Worm (Caenorhabditis elegans) whole organism, late embryonic: ENCODE measurements around the gene metr-1.

Source experiments
- C08G9.2 ChIP-seq: sonication (generic microtip); optimal IDR thresholded peaks from 2 replicates; lab custom pipeline; 2016; ENCODE audit warnings: mild to moderate bottlenecking, missing genetic modification characterization, moderate library complexity, missing compliant biosample characterization
- T23F11.4 ChIP-seq: fragments of 200-800 bp; sonication (Bioruptor generic); optimal IDR thresholded peaks from 2 replicates; lab custom pipeline; 2018; ENCODE audit warnings: mild to moderate bottlenecking, missing genetic modification characterization, missing compliant biosample characterization
- ceh-18 ChIP-seq: sonication (generic microtip); optimal IDR thresholded peaks from 2 replicates; lab custom pipeline; 2016; ENCODE audit warnings: missing genetic modification characterization, missing compliant biosample characterization
- ceh-2 ChIP-seq: sonication (generic microtip); optimal IDR thresholded peaks from 2 replicates; lab custom pipeline; 2016; ENCODE audit warnings: missing genotype, missing genetic modification characterization, missing compliant biosample characterization
- ceh-22 ChIP-seq: sonication (generic microtip); optimal IDR thresholded peaks from 2 replicates; lab custom pipeline; 2017; ENCODE audit warnings: missing biosample characterization, missing genetic modification characterization
- ceh-24 ChIP-seq: sonication (generic microtip); optimal IDR thresholded peaks from 2 replicates; lab custom pipeline; 2016; ENCODE audit warnings: mild to moderate bottlenecking, missing genetic modification characterization, missing compliant biosample characterization
- ceh-30 ChIP-seq: fragments of 150-350 bp; optimal IDR thresholded peaks from 2 replicates; lab custom pipeline; 2014; ENCODE audit warnings: missing biosample characterization, missing genetic modification characterization
- ceh-31 ChIP-seq: sonication (generic microtip); optimal IDR thresholded peaks from 2 replicates; lab custom pipeline; 2016; ENCODE audit warnings: missing genetic modification characterization, missing compliant biosample characterization
- ceh-45 ChIP-seq: fragments of 200-800 bp; sonication (Bioruptor generic); IDR thresholded peaks from 2 replicates; pipeline ENCODE4 v1.3.6; 2022; ENCODE audit warnings: missing genetic modification reagents, missing genetic modification characterization, missing compliant biosample characterization
- ceh-48 ChIP-seq: sonication (generic microtip); optimal IDR thresholded peaks from 2 replicates; lab custom pipeline; 2016; ENCODE audit warnings: missing genetic modification characterization, inconsistent platforms, missing compliant biosample characterization
- che-1 ChIP-seq: sonication (generic microtip); optimal IDR thresholded peaks from 2 replicates; lab custom pipeline; 2016; ENCODE audit warnings: mild to moderate bottlenecking, missing genetic modification characterization, missing compliant biosample characterization
- dmd-4 ChIP-seq: sonication (generic microtip); optimal IDR thresholded peaks from 2 replicates; lab custom pipeline; 2016; ENCODE audit warnings: borderline replicate concordance, missing genetic modification characterization, missing compliant biosample characterization
- elt-2 ChIP-seq: sonication (generic microtip); optimal IDR thresholded peaks from 2 replicates; lab custom pipeline; 2016; ENCODE audit warnings: missing genetic modification reagents, missing genetic modification characterization, missing compliant biosample characterization
- elt-4 ChIP-seq: sonication (generic microtip); optimal IDR thresholded peaks from 2 replicates; lab custom pipeline; 2016; ENCODE audit warnings: missing genetic modification characterization, missing compliant biosample characterization
- ets-4 ChIP-seq: sonication (generic microtip); optimal IDR thresholded peaks from 2 replicates; lab custom pipeline; 2016; ENCODE audit warnings: missing genetic modification characterization, missing compliant biosample characterization
- fkh-6 ChIP-seq: sonication (generic microtip); optimal IDR thresholded peaks from 2 replicates; lab custom pipeline; 2016; ENCODE audit warnings: missing genetic modification characterization, missing compliant biosample characterization
- gmeb-2 ChIP-seq: sonication (generic microtip); optimal IDR thresholded peaks from 2 replicates; lab custom pipeline; 2016; ENCODE audit warnings: missing genetic modification characterization, inconsistent platforms, missing compliant biosample characterization
- hlh-30 ChIP-seq: sonication (generic microtip); optimal IDR thresholded peaks from 2 replicates; lab custom pipeline; 2017; ENCODE audit warnings: antibody characterized with exemption, missing genetic modification characterization, missing compliant biosample characterization; ENCODE audit not compliant: insufficient read depth
- hlh-6 ChIP-seq: sonication (generic microtip); optimal IDR thresholded peaks from 2 replicates; lab custom pipeline; 2016; ENCODE audit warnings: missing genotype, missing genetic modification characterization, missing compliant biosample characterization
- hlh-8 ChIP-seq: sonication (generic microtip); optimal IDR thresholded peaks from 2 replicates; lab custom pipeline; 2016; ENCODE audit warnings: missing genotype, missing genetic modification characterization, missing compliant biosample characterization
- lim-6 ChIP-seq: sonication (generic microtip); optimal IDR thresholded peaks from 2 replicates; lab custom pipeline; 2016; ENCODE audit warnings: missing genetic modification characterization, missing compliant biosample characterization
- lin-11 ChIP-seq: fragments of 200-800 bp; sonication (Bioruptor generic); optimal IDR thresholded peaks from 2 replicates; lab custom pipeline; 2018; ENCODE audit warnings: mild to moderate bottlenecking, missing genetic modification characterization, missing compliant biosample characterization
- mec-3 ChIP-seq: sonication (generic microtip); optimal IDR thresholded peaks from 2 replicates; lab custom pipeline; 2016; ENCODE audit warnings: borderline replicate concordance, missing genetic modification characterization, missing compliant biosample characterization
- nfya-1 ChIP-seq: sonication (generic microtip); optimal IDR thresholded peaks from 2 replicates; lab custom pipeline; 2017; ENCODE audit warnings: missing genetic modification characterization, mild to moderate bottlenecking, missing compliant biosample characterization, antibody characterized with exemption, moderate library complexity
- nhr-11 ChIP-seq: fragments of 150-350 bp; optimal IDR thresholded peaks from 2 replicates; lab custom pipeline; 2014; ENCODE audit warnings: missing biosample characterization, missing genetic modification characterization
- nhr-232 ChIP-seq: sonication (generic microtip); optimal IDR thresholded peaks from 2 replicates; lab custom pipeline; 2016; ENCODE audit warnings: missing genetic modification characterization, missing compliant biosample characterization
- npax-4 ChIP-seq: sonication (generic microtip); optimal IDR thresholded peaks from 2 replicates; lab custom pipeline; 2016; ENCODE audit warnings: missing genetic modification characterization, missing compliant biosample characterization
- odd-2 ChIP-seq: sonication (generic microtip); optimal IDR thresholded peaks from 2 replicates; lab custom pipeline; 2017; ENCODE audit warnings: antibody characterized with exemption, mild to moderate bottlenecking, missing genetic modification characterization, missing compliant biosample characterization
- pag-3 ChIP-seq: sonication (generic microtip); optimal IDR thresholded peaks from 2 replicates; lab custom pipeline; 2016; ENCODE audit warnings: missing compliant biosample characterization, missing genetic modification characterization, borderline replicate concordance
- pqm-1 ChIP-seq: sonication (generic microtip); optimal IDR thresholded peaks from 2 replicates; lab custom pipeline; 2016; ENCODE audit warnings: missing genetic modification characterization, missing compliant biosample characterization
- pros-1 ChIP-seq: fragments of 150-350 bp; optimal IDR thresholded peaks from 2 replicates; lab custom pipeline; 2014; ENCODE audit warnings: missing biosample characterization, missing genetic modification reagents, missing genetic modification characterization
- ref-2 ChIP-seq: sonication (generic microtip); optimal IDR thresholded peaks from 2 replicates; lab custom pipeline; 2016; ENCODE audit warnings: missing genetic modification characterization, missing compliant biosample characterization
- tbx-2 ChIP-seq: sonication (generic microtip); optimal IDR thresholded peaks from 2 replicates; lab custom pipeline; 2016; ENCODE audit warnings: missing genetic modification characterization, missing compliant biosample characterization
- ttx-3 ChIP-seq: sonication (generic microtip); optimal IDR thresholded peaks from 2 replicates; lab custom pipeline; 2016; ENCODE audit warnings: missing genetic modification reagents, missing genetic modification characterization, missing compliant biosample characterization
- unc-86 ChIP-seq: sonication (generic microtip); optimal IDR thresholded peaks from 2 replicates; lab custom pipeline; 2016; ENCODE audit warnings: missing genetic modification characterization, missing compliant biosample characterization
- zip-5 ChIP-seq: sonication (generic microtip); optimal IDR thresholded peaks from 2 replicates; lab custom pipeline; 2016; ENCODE audit warnings: missing genetic modification characterization, missing compliant biosample characterization

Gene metr-1

DNA sequence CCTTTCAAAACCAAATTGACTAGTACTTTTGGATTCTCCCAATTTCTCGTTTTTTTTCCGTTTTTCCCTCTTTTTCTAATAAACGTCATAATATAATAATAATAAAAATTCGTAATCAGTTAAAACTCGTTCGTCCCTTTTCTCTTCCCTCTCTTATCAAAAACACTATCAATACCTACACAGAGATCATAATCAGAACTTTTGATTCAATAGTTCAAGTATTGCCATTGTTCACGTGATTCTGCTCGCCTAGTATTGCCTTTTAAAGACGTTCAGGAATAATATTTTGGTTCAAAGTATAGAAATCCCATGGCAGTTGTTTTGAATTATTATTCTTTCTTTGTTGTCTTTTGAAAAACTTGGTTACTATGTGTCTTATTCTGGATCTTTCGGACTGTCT is 1.7 kb upstream of the metr-1 start:
- TF ChIP-seq lim-6 (tag; lab: Kevin White, UChicago) (no peak), elt-2 (tag; lab: Kevin White, UChicago) (peak; percentile 84)

DNA sequence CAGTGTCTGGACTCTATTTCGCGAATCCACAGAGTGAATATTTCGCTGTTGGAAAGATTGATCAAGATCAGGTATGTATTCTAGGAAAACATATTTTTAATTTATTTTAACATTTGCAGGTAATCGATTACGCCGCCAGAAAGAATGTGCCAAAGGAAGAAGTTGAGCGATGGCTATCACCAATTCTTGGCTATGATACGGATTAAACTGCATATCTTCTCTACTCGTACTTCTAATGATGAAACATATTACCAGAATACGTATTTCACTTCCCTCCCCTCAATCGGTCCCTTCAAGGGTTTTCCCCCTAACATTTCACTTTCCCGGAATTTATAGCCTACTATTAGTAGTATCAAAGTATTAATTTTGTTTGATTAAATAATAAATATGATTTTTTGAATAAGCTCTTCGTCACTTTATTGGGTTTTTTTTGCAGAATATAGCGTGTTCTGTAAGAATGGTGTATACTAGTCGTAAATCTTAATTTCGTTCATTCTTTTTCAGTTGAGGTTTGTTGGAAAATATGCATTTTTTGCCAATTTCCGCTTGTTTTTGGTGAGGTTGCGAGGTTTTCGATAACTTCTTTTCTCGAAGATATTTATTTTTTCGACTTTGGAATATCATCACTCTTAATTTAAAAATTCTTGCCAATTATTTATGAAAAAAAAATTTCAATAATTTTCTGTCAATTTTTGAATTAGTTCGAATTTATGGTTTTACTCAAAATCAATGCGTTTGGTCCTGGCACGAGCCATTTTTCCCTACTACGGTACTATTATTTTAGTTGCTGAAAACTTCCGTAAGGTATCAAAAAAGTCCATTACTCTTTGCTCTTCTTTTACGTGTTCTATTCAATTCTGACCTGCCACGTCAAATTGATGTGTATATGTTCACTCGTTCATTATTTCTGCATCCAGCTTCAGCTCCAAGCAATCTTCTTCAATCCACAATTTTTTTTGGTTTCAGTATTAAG is 4.6 kb downstream of the metr-1 start:
- TF ChIP-seq ttx-3 (tag; lab: Kevin White, UChicago) (no peak), hlh-6 (tag; lab: Kevin White, UChicago) (no peak), elt-4 (tag; lab: Kevin White, UChicago) (no peak), odd-2 (tag; lab: Kevin White, UChicago) (no peak)

DNA sequence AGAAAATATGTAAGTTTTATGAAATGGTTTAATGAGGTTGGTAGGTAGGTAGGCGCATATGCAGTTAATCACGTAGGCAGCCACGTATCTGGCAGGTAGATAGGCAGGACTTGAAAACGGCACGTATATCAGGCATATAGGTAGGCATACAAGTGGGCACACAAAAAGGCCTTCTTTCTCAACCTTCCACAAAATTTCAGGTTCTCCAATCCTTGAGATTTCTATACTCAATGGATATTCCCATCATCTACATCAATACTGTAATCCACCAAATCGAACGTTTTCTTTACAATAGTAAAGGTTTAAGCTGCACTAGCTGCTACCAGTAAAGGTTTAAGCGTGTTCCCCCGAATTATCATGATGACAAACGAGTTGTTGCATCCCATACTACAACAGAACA is 5.9 kb downstream of the metr-1 start:
- TF ChIP-seq pros-1 (tag; lab: Kevin White, UChicago) (no peak), lin-11 (no peak), zip-5 (tag; lab: Kevin White, UChicago) (no peak), nhr-11 (tag; lab: Kevin White, UChicago) (no peak), T23F11.4 (GFP tag; lab: Kevin White, UChicago) (no peak), nhr-232 (tag; lab: Kevin White, UChicago) (no peak), ceh-22 (no peak), ceh-18 (tag; lab: Kevin White, UChicago) (no peak), fkh-6 (tag; lab: Kevin White, UChicago) (no peak), hlh-30 (tag; lab: Kevin White, UChicago) (no peak), hlh-6 (tag; lab: Kevin White, UChicago) (no peak), ceh-24 (tag; lab: Kevin White, UChicago) (no peak), pag-3 (tag; lab: Kevin White, UChicago) (no peak), ceh-45 (GFP tag; lab: Robert Waterston, UW) (no peak), ceh-2 (tag; lab: Kevin White, UChicago) (no peak), unc-86 (tag; lab: Kevin White, UChicago) (no peak), ttx-3 (tag; lab: Kevin White, UChicago) (no peak), npax-4 (tag; lab: Kevin White, UChicago) (no peak)

DNA sequence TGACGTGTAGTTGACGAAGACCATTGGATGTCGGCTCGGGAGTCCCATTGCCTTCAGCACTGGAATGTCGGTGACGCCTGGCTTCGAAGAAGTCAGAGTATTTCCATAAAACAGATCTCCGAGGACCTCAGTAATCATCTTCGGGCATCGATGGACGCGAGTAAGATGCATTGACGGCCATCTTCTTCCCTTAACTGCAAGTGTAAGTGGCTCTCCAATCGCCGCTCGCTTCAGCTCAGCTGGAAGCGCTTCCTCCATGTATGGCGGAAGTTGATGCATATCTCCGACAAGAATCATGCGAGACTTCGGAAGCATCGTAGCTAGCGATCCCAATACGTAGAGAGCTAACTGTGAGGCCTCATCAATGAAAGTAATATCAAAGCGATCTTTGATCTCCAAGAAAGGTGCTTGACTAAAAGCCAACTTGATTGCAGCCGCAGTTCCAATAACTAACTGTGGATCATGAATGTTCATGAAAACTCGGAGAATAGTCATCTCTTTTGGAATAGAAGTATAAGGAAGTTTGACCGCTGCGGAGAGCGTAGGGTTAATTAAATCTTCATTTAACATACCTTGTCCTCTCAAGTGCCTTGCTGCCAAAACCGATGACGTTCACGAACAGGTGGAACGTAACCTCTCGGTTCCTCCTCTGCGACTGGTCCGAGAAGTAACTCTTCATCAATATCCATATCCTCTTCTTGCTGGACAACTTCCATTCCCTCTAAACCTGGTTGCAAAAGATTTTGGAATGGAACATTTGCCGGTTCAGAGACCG is 7.8 kb downstream of the metr-1 start:
- TF ChIP-seq ceh-24 (tag; lab: Kevin White, UChicago) (no peak), C08G9.2 (tag; lab: Kevin White, UChicago) (no peak), unc-86 (tag; lab: Kevin White, UChicago) (no peak), mec-3 (tag; lab: Kevin White, UChicago) (no peak), hlh-30 (tag; lab: Kevin White, UChicago) (no peak), ceh-48 (tag; lab: Kevin White, UChicago) (no peak), nfya-1 (tag; lab: Kevin White, UChicago) (no peak)

DNA sequence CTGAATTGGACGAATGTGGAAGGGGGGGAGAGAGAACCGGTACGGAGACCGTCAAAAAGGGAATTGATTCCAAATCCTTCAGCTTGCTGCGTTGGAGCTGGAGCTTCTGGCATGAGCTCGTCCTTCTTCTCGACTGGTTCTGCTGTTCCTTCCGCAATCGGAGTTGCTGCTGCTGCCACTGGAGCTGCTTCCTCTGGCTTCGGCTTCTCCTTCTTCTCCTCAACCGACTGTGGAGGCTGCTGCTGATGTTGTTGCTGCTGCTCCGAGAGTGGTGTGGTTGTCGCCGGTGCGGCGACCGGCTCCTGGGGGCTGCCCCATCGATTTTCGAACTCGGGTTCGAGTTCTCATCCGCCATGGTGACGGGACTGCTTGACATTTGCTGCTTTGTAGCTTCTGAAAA is 8.4 kb downstream of the metr-1 start, which contains the start of gene R03D7.2:
Gene R03D7.2, minus strand, starts transcription at position 399 of the 400 bp plus-strand sequence.
- TF ChIP-seq gmeb-2 (tag; lab: Kevin White, UChicago) = no peak
- TF ChIP-seq hlh-8 (tag; lab: Kevin White, UChicago) = no peak
- no peak for TF ChIP-seq nfya-1 (tag; lab: Kevin White, UChicago)
- TF ChIP-seq ets-4 (tag; lab: Kevin White, UChicago) = no peak
- TF ChIP-seq ref-2 = no peak
- TF ChIP-seq dmd-4 (tag; lab: Kevin White, UChicago) = no peak
- TF ChIP-seq ceh-22 = no peak
- no peak for TF ChIP-seq tbx-2 (tag; lab: Kevin White, UChicago)
- TF ChIP-seq che-1 (tag; lab: Kevin White, UChicago) = no peak
- no peak for TF ChIP-seq ceh-30
- TF ChIP-seq pqm-1 (tag; lab: Kevin White, UChicago) = no peak
- TF ChIP-seq ceh-31 = no peak
- no peak for TF ChIP-seq ttx-3 (tag; lab: Kevin White, UChicago)
- no peak for TF ChIP-seq npax-4 (tag; lab: Kevin White, UChicago)
